Worm (Caenorhabditis elegans) whole organism, young adult: ENCODE measurements around the gene T21D12.11.

Source experiments
- F10E7.11 ChIP-seq: sonication (generic microtip); optimal IDR thresholded peaks from 2 replicates; lab custom pipeline; 2017; ENCODE audit warnings: mild to moderate bottlenecking, missing genetic modification characterization, moderate library complexity, missing compliant biosample characterization
- F55B11.4 ChIP-seq: sonication (generic microtip); optimal IDR thresholded peaks from 2 replicates; lab custom pipeline; 2016; ENCODE audit warnings: missing compliant biosample characterization, missing genetic modification characterization, borderline replicate concordance; ENCODE audit not compliant: insufficient read depth
- Y95B8A.8 ChIP-seq: fragments of 200-800 bp; sonication (Bioruptor generic); IDR thresholded peaks from 2 replicates; pipeline ENCODE4 v1.3.6; 2022; ENCODE audit warnings: missing genetic modification reagents, missing genetic modification characterization, missing compliant biosample characterization
- ceh-58 ChIP-seq: fragments of 200-800 bp; sonication (Bioruptor generic); IDR thresholded peaks from 2 replicates; pipeline ENCODE4 v1.3.6; 2022; ENCODE audit warnings: missing genetic modification characterization, missing compliant biosample characterization
- dpff-1 ChIP-seq: sonication (generic microtip); optimal IDR thresholded peaks from 2 replicates; lab custom pipeline; 2017; ENCODE audit warnings: mild to moderate bottlenecking, missing genetic modification characterization, missing compliant biosample characterization
- lsl-1 ChIP-seq: fragments of 200-800 bp; sonication (Bioruptor generic); optimal IDR thresholded peaks from 2 replicates; lab custom pipeline; 2018; ENCODE audit warnings: mild to moderate bottlenecking, missing genetic modification characterization, moderate library complexity, missing compliant biosample characterization
- mxl-1 ChIP-seq: sonication (generic microtip); optimal IDR thresholded peaks from 2 replicates; lab custom pipeline; 2016; ENCODE audit warnings: missing genetic modification characterization, missing compliant biosample characterization
- nhr-80 ChIP-seq: sonication (generic microtip); optimal IDR thresholded peaks from 2 replicates; lab custom pipeline; 2016; ENCODE audit warnings: missing genetic modification characterization, missing compliant biosample characterization
- nhr-90 ChIP-seq: sonication (generic microtip); optimal IDR thresholded peaks from 2 replicates; lab custom pipeline; 2016; ENCODE audit warnings: missing genotype, mild to moderate bottlenecking, missing genetic modification characterization, missing compliant biosample characterization
- unc-62 ChIP-seq: fragments of 150-350 bp; optimal IDR thresholded peaks from 2 replicates; lab custom pipeline; 2014; ENCODE audit warnings: missing biosample characterization, missing genetic modification reagents, missing genetic modification characterization

DNA sequence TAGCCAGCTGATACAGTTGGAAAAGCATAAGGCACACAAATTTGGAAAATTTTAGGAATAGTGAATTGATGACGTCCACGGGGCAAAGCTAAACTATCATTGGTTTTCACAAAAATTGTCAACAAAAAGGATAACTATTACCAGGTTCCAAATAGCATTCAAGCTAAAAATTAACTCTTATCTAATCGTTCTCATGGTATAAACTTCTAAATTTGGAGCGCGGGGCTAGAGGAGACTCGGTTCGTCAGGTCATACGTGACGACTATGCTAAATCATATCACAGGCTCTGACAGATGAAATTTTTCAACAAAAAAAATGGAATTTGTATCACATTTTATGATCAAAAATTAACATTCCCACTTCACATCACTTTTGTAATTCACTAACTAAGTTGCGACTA lies 30.0 kb downstream of the T21D12.11 start:
- no peak for TF ChIP-seq nhr-80 (tag; lab: Kevin White, UChicago)
- TF ChIP-seq mxl-1 (tag; lab: Kevin White, UChicago): no peak
- TF ChIP-seq unc-62 (GFP tag; lab: Kevin White, UChicago): no peak
- no peak for TF ChIP-seq F55B11.4 (tag; lab: Kevin White, UChicago)
- no peak for TF ChIP-seq nhr-90
- no peak for TF ChIP-seq F10E7.11 (tag; lab: Kevin White, UChicago)
- no peak for TF ChIP-seq Y95B8A.8 (GFP tag; lab: Robert Waterston, UW)
- no peak for TF ChIP-seq dpff-1 (tag; lab: Kevin White, UChicago)
- TF ChIP-seq lsl-1: no peak
- no peak for TF ChIP-seq ceh-58
